Fruit fly (Drosophila melanogaster) whole organism, adult: ENCODE results near the gene BNIP3.

ENCODE experiments used
- CG11617 ChIP-seq: fragments of 200-800 bp; sonication (Bioruptor generic); optimal IDR thresholded peaks from 2 replicates; lab custom pipeline; 2017; ENCODE audit warnings: mild to moderate bottlenecking, missing biosample characterization, missing genetic modification reagents, missing genetic modification characterization
- CG1620 ChIP-seq: fragments of 200-800 bp; sonication (Bioruptor generic); optimal IDR thresholded peaks from 2 replicates; lab custom pipeline; 2016; ENCODE audit warnings: missing biosample characterization, missing genetic modification characterization
- Crg-1 ChIP-seq: fragments of 200-800 bp; sonication (Bioruptor generic); optimal IDR thresholded peaks from 2 replicates; lab custom pipeline; 2016; ENCODE audit warnings: missing biosample characterization, missing genetic modification characterization
- cic ChIP-seq: fragments of 200-800 bp; sonication (Bioruptor generic); optimal IDR thresholded peaks from 2 replicates; lab custom pipeline; 2017; ENCODE audit warnings: missing biosample characterization, mild to moderate bottlenecking, missing genetic modification characterization, moderate library complexity

dm6 chr3L:20466599-20466998, 52.6 kb downstream of the BNIP3 start, which contains the start of gene Tdh:
- TF ChIP-seq cic (GFP tag; lab: Kevin White, UChicago), result no peak
- TF ChIP-seq CG11617, result no peak
- no peak for TF ChIP-seq Crg-1 (GFP tag; lab: Kevin White, UChicago)
- TF ChIP-seq CG1620 (GFP tag; lab: Kevin White, UChicago), result no peak
